Worm (Caenorhabditis elegans) whole organism, mixed stage, embryonic: Measurements from ENCODE around the gene F35C8.8.
A peak's percentile ranks its signal among the peaks of the same experiment; 100 is the strongest.

ENCODE experiments used
- bed-3 ChIP-seq: fragments of 200-800 bp; sonication (Bioruptor generic); optimal IDR thresholded peaks from 3 replicates; lab custom pipeline; 2018; ENCODE audit warnings: mild to moderate bottlenecking, missing genetic modification characterization, moderate library complexity, missing compliant biosample characterization
- blmp-1 ChIP-seq: fragments of 150-350 bp; optimal IDR thresholded peaks from 2 replicates; lab custom pipeline; 2014; ENCODE audit warnings: missing biosample characterization, missing genetic modification characterization
- ces-1 ChIP-seq: fragments of 150-350 bp; optimal IDR thresholded peaks from 2 replicates; lab custom pipeline; 2014; ENCODE audit warnings: missing biosample characterization, missing genetic modification reagents, missing genetic modification characterization
- cnd-1 ChIP-seq: fragments of 200-800 bp; sonication (Bioruptor generic); optimal IDR thresholded peaks from 2 replicates; lab custom pipeline; 2018; ENCODE audit warnings: mild to moderate bottlenecking, missing genetic modification characterization, missing compliant biosample characterization
- drap-1 ChIP-seq: fragments of 200-800 bp; sonication (Bioruptor generic); optimal IDR thresholded peaks from 3 replicates; lab custom pipeline; 2018; ENCODE audit warnings: mild to moderate bottlenecking, missing genetic modification characterization, missing compliant biosample characterization
- flh-1 ChIP-seq: fragments of 200-800 bp; sonication (Bioruptor generic); optimal IDR thresholded peaks from 2 replicates; lab custom pipeline; 2018; ENCODE audit warnings: mild to moderate bottlenecking, missing genetic modification characterization, moderate library complexity, missing compliant biosample characterization
- hlh-1 ChIP-seq: fragments of 150-350 bp; optimal IDR thresholded peaks from 2 replicates; lab custom pipeline; 2014; ENCODE audit warnings: missing biosample characterization, missing genetic modification reagents, missing genetic modification characterization
- lin-13 ChIP-seq: fragments of 150-350 bp; optimal IDR thresholded peaks from 2 replicates; lab custom pipeline; 2014; ENCODE audit warnings: missing biosample characterization, missing genetic modification characterization
- lin-32 ChIP-seq: fragments of 200-800 bp; sonication (Bioruptor generic); optimal IDR thresholded peaks from 2 replicates; lab custom pipeline; 2018; ENCODE audit warnings: mild to moderate bottlenecking, missing genetic modification characterization, missing compliant biosample characterization
- lsy-2 ChIP-seq: fragments of 150-350 bp; optimal IDR thresholded peaks from 2 replicates; lab custom pipeline; 2014; ENCODE audit warnings: missing biosample characterization, missing genetic modification characterization
- nhr-237 ChIP-seq: fragments of 150-350 bp; optimal IDR thresholded peaks from 2 replicates; lab custom pipeline; 2014; ENCODE audit warnings: missing biosample characterization, missing genetic modification characterization
- nhr-76 ChIP-seq: sonication (generic microtip); optimal IDR thresholded peaks from 2 replicates; lab custom pipeline; 2017; ENCODE audit warnings: missing biosample characterization, missing genetic modification characterization
- snpc-4 ChIP-seq: fragments of 150-350 bp; optimal IDR thresholded peaks from 2 replicates; lab custom pipeline; 2014; ENCODE audit warnings: missing biosample characterization, missing genetic modification characterization
- sptf-1 ChIP-seq: sonication (generic microtip); optimal IDR thresholded peaks from 2 replicates; lab custom pipeline; 2017; ENCODE audit warnings: mild to moderate bottlenecking, missing genetic modification characterization, moderate library complexity, missing compliant biosample characterization

Gene F35C8.8

DNA sequence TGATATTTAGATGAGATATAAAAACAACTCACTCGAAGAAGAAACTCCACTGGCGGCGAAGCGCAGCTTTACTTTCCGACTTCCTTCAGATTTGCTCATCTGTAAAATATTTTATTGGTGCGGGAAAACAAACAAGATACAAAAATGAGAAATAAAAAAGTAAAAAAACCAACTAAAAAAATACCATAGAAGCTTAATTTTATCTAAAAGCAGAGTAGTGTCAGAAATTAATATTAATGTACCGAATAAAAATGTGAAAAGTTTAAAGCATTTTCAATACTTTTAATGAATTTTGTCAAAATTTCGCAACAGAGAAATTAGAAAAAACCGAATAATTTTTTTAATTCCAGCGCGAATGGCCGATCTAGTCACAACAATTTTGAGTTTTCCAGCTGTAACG lies 49.2 kb downstream of the F35C8.8 start, which contains the start of gene sto-2:
TSS of gene sto-2 (minus strand) at position 101 of the 400 bp plus-strand sequence.
- TF ChIP-seq sptf-1 (tag; lab: Kevin White, UChicago) (no peak), nhr-76 (tag; lab: Kevin White, UChicago) (no peak), lsy-2 (tag; lab: Kevin White, UChicago) (no peak), snpc-4 (no peak), drap-1 (GFP tag; lab: Kevin White, UChicago) (no peak), blmp-1 (tag; lab: Kevin White, UChicago) (no peak), lin-32 (GFP tag; lab: Kevin White, UChicago) (no peak), lin-13 (tag; lab: Kevin White, UChicago) (no peak), hlh-1 (no peak), flh-1 (GFP tag; lab: Kevin White, UChicago) (no peak), nhr-237 (no peak), cnd-1 (tag; lab: Kevin White, UChicago) (no peak), bed-3 (GFP tag; lab: Kevin White, UChicago) (no peak)
- TF ChIP-seq, all 35 proteins: peak for 0

DNA sequence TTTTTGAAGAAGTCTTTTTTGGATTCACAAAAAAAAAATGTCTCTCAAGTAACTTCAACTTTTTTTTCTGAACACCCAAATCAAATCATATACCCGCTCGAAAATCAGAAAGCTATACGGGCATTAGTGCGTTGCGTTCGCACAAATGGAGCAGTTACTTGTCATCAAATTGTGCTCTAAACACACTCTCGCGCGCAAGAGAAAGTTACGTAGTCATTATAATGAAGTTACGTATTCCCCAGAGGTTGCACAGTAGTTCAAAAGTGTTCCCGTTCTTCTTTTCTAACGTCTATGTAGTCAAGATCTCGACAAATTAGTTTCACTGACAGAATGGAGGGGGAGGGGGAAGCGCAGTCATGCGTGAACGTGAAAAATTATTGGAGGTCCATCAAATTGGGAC lies 50.9 kb downstream of the F35C8.8 start:
- TF ChIP-seq drap-1 (GFP tag; lab: Kevin White, UChicago) (no peak), ces-1 (peak; percentile 82), lsy-2 (tag; lab: Kevin White, UChicago) (no peak)
- TF ChIP-seq, all 35 proteins: peak for 1
